Worm (Caenorhabditis elegans) whole organism, midembryonic: Measurements from ENCODE around the gene ins-21.

Experiments used
- T22C8.4 ChIP-seq: fragments of 200-800 bp; sonication (Bioruptor generic); IDR thresholded peaks from 2 replicates; pipeline ENCODE4 v1.3.6; 2022; ENCODE audit warnings: missing genetic modification characterization, missing compliant biosample characterization
- ref-1 ChIP-seq: fragments of 200-800 bp; sonication (Bioruptor generic); conservative IDR thresholded peaks from 2 replicates; pipeline ENCODE4 v1.3.6; 2022; ENCODE audit warnings: missing genetic modification reagents, missing genetic modification characterization, missing compliant biosample characterization

DNA sequence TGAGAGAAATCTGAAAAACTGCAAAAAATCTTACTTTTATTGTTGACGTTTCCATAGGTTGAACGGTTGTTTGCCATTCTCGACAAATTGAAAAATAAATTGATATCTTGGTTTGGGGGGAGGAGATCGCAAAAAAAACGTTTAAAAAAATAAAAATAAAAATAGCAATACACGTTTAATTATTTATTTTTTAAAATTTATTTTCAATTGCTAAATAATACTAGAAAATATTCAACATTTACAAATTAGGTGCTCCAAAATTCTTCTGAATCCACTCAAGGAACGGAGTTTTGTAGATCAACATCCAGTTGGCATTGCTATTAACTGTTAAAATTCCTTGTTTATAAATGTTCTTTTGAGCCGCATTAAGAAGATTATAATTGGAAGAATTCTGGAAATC, 16.5 kb downstream of the ins-21 start, which contains the start of gene T16G12.7:
- no peak for TF ChIP-seq ref-1
- TF ChIP-seq T22C8.4 (GFP tag; lab: Robert Waterston, UW), result no peak
